Fruit fly (Drosophila melanogaster) whole organism: Measurements from ENCODE around the gene Rab19.

Source experiments
- CG8478 ChIP-seq: fragments of >200 bp; optimal IDR thresholded peaks from 2 replicates; lab custom pipeline; 2018; ENCODE audit warnings: inconsistent platforms
- pan ChIP-seq: fragments of >200 bp; optimal IDR thresholded peaks from 2 replicates; lab custom pipeline; 2017
- psq ChIP-seq: fragments of >200 bp; optimal IDR thresholded peaks from 2 replicates; lab custom pipeline; 2017
- usp ChIP-seq: fragments of >200 bp; optimal IDR thresholded peaks from 2 replicates; lab custom pipeline; 2017; ENCODE audit warnings: missing biosample characterization, missing genetic modification characterization, mixed read lengths

DNA sequence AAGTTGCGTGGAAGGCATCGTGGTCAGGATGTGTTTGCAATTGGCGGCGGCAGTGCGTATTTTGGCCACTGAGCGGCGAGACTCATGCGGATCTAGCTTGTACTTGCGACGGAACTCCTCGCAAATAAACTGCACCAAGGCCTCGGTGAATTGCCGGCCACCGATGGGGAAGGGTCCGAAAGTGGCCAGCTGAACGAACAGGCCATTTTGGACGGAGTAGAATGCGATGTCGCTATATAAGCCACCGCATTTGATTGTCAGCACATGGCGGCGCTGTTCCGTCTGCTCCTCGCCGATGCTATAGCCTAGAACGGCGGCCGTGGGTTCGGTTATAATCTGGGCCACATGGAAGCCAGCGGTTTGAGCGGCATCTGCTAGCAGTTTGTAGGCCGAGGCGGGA lies 48.4 kb downstream of the Rab19 start:
- TF ChIP-seq usp (GFP tag; lab: Kevin White, UChicago) (no peak), pan (lab: Kevin White, UChicago) (no peak), psq (no peak), CG8478 (lab: Kevin White, UChicago) (no peak)
